Worm (Caenorhabditis elegans) whole organism, mixed stage, embryonic: ENCODE data around the gene ttr-9.

ENCODE experiments used
- M03D4.4 ChIP-seq: sonication (generic microtip); optimal IDR thresholded peaks from 2 replicates; lab custom pipeline; 2017; ENCODE audit warnings: mild to moderate bottlenecking, missing genetic modification characterization, missing compliant biosample characterization
- bed-3 ChIP-seq: fragments of 200-800 bp; sonication (Bioruptor generic); optimal IDR thresholded peaks from 3 replicates; lab custom pipeline; 2018; ENCODE audit warnings: mild to moderate bottlenecking, missing genetic modification characterization, moderate library complexity, missing compliant biosample characterization
- blmp-1 ChIP-seq: fragments of 150-350 bp; optimal IDR thresholded peaks from 2 replicates; lab custom pipeline; 2014; ENCODE audit warnings: missing biosample characterization, missing genetic modification characterization
- ceh-39 ChIP-seq: fragments of 150-350 bp; optimal IDR thresholded peaks from 2 replicates; lab custom pipeline; 2014; ENCODE audit warnings: missing biosample characterization, missing genetic modification characterization
- ceh-43 ChIP-seq: fragments of 200-800 bp; sonication (Bioruptor generic); optimal IDR thresholded peaks from 2 replicates; lab custom pipeline; 2018; ENCODE audit warnings: mild to moderate bottlenecking, missing genetic modification characterization, moderate library complexity, missing compliant biosample characterization
- ceh-83 ChIP-seq: fragments of 200-800 bp; sonication (Bioruptor generic); optimal IDR thresholded peaks from 2 replicates; lab custom pipeline; 2018; ENCODE audit warnings: mild to moderate bottlenecking, missing genetic modification characterization, missing compliant biosample characterization
- ces-1 ChIP-seq: fragments of 150-350 bp; optimal IDR thresholded peaks from 2 replicates; lab custom pipeline; 2014; ENCODE audit warnings: missing biosample characterization, missing genetic modification reagents, missing genetic modification characterization
- cnd-1 ChIP-seq: fragments of 200-800 bp; sonication (Bioruptor generic); optimal IDR thresholded peaks from 2 replicates; lab custom pipeline; 2018; ENCODE audit warnings: mild to moderate bottlenecking, missing genetic modification characterization, missing compliant biosample characterization
- drap-1 ChIP-seq: fragments of 200-800 bp; sonication (Bioruptor generic); optimal IDR thresholded peaks from 3 replicates; lab custom pipeline; 2018; ENCODE audit warnings: mild to moderate bottlenecking, missing genetic modification characterization, missing compliant biosample characterization
- elt-3 ChIP-seq: fragments of 150-350 bp; optimal IDR thresholded peaks from 2 replicates; lab custom pipeline; 2014; ENCODE audit warnings: missing biosample characterization, missing genetic modification characterization
- flh-1 ChIP-seq: fragments of 200-800 bp; sonication (Bioruptor generic); optimal IDR thresholded peaks from 2 replicates; lab custom pipeline; 2018; ENCODE audit warnings: mild to moderate bottlenecking, missing genetic modification characterization, moderate library complexity, missing compliant biosample characterization
- ham-2 ChIP-seq: fragments of 200-800 bp; sonication (Bioruptor generic); optimal IDR thresholded peaks from 2 replicates; lab custom pipeline; 2018; ENCODE audit warnings: mild to moderate bottlenecking, missing genetic modification characterization, missing compliant biosample characterization
- lin-13 ChIP-seq: fragments of 150-350 bp; optimal IDR thresholded peaks from 2 replicates; lab custom pipeline; 2014; ENCODE audit warnings: missing biosample characterization, missing genetic modification characterization
- lin-32 ChIP-seq: fragments of 200-800 bp; sonication (Bioruptor generic); optimal IDR thresholded peaks from 2 replicates; lab custom pipeline; 2018; ENCODE audit warnings: mild to moderate bottlenecking, missing genetic modification characterization, missing compliant biosample characterization
- lsy-2 ChIP-seq: fragments of 150-350 bp; optimal IDR thresholded peaks from 2 replicates; lab custom pipeline; 2014; ENCODE audit warnings: missing biosample characterization, missing genetic modification characterization
- mab-5 ChIP-seq: fragments of 150-350 bp; optimal IDR thresholded peaks from 2 replicates; lab custom pipeline; 2014; ENCODE audit warnings: missing biosample characterization, missing genetic modification characterization
- mep-1 ChIP-seq: fragments of 150-350 bp; optimal IDR thresholded peaks from 2 replicates; lab custom pipeline; 2017; ENCODE audit warnings: missing biosample characterization, missing genetic modification reagents, missing genetic modification characterization, inconsistent platforms
- mls-2 ChIP-seq: sonication (generic microtip); optimal IDR thresholded peaks from 2 replicates; lab custom pipeline; 2016; ENCODE audit warnings: mild to moderate bottlenecking, missing genetic modification characterization, moderate library complexity, missing compliant biosample characterization
- nhr-12 ChIP-seq: fragments of 150-350 bp; optimal IDR thresholded peaks from 2 replicates; lab custom pipeline; 2014; ENCODE audit warnings: missing biosample characterization, missing genetic modification characterization
- nhr-2 ChIP-seq: fragments of 150-350 bp; optimal IDR thresholded peaks from 2 replicates; lab custom pipeline; 2014; ENCODE audit warnings: missing biosample characterization, missing genetic modification characterization
- nhr-237 ChIP-seq: fragments of 150-350 bp; optimal IDR thresholded peaks from 2 replicates; lab custom pipeline; 2014; ENCODE audit warnings: missing biosample characterization, missing genetic modification characterization
- nhr-76 ChIP-seq: sonication (generic microtip); optimal IDR thresholded peaks from 2 replicates; lab custom pipeline; 2017; ENCODE audit warnings: missing biosample characterization, missing genetic modification characterization
- pha-4 ChIP-seq: fragments of 150-350 bp; optimal IDR thresholded peaks from 2 replicates; lab custom pipeline; 2018; ENCODE audit warnings: missing biosample characterization, missing genetic modification reagents, missing genetic modification characterization
- sem-2 ChIP-seq: fragments of 200-800 bp; sonication (Bioruptor generic); optimal IDR thresholded peaks from 2 replicates; lab custom pipeline; 2018; ENCODE audit warnings: mild to moderate bottlenecking, missing genetic modification characterization, missing compliant biosample characterization
- snpc-4 ChIP-seq: fragments of 150-350 bp; optimal IDR thresholded peaks from 2 replicates; lab custom pipeline; 2014; ENCODE audit warnings: missing biosample characterization, missing genetic modification characterization
- sptf-1 ChIP-seq: sonication (generic microtip); optimal IDR thresholded peaks from 2 replicates; lab custom pipeline; 2017; ENCODE audit warnings: mild to moderate bottlenecking, missing genetic modification characterization, moderate library complexity, missing compliant biosample characterization
- tbx-8 ChIP-seq: fragments of 200-800 bp; sonication (Bioruptor generic); optimal IDR thresholded peaks from 2 replicates; lab custom pipeline; 2018; ENCODE audit warnings: mild to moderate bottlenecking, missing genetic modification characterization, moderate library complexity, missing compliant biosample characterization
- unc-120 ChIP-seq: sonication (generic microtip); optimal IDR thresholded peaks from 2 replicates; lab custom pipeline; 2017; ENCODE audit warnings: missing genetic modification characterization, missing compliant biosample characterization; ENCODE audit not compliant: poor library complexity, severe bottlenecking
- unc-39 ChIP-seq: fragments of 150-350 bp; optimal IDR thresholded peaks from 2 replicates; lab custom pipeline; 2014; ENCODE audit warnings: missing biosample characterization, missing genetic modification characterization
- unc-62 ChIP-seq: fragments of 150-350 bp; optimal IDR thresholded peaks from 2 replicates; lab custom pipeline; 2014; ENCODE audit warnings: missing biosample characterization, missing genetic modification reagents, missing genetic modification characterization
- zip-8 ChIP-seq: fragments of 150-350 bp; optimal IDR thresholded peaks from 2 replicates; lab custom pipeline; 2014; ENCODE audit warnings: missing biosample characterization, missing genetic modification characterization
- ztf-11 ChIP-seq: fragments of 150-350 bp; optimal IDR thresholded peaks from 2 replicates; lab custom pipeline; 2014; ENCODE audit warnings: missing biosample characterization, missing genetic modification characterization

ttr-9 gene

DNA sequence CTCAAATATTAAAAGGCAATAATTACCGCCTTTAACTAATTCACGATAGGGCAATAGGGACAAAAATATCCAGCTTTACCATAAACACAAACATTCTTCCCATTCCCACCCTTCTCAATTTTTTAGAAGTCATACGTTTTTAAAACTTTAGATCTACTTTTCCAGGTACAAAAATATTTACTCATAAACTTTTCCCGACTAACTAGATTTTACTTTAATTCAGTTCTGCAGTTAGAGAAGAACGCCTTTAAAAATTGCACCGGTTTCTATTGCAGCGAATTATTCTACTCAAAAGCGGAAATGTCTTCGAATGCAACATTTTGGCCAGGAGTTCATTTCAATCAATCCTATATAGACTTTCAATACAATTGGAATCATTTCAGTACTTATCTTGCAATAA is 9.8 kb downstream of the ttr-9 start, which contains the start of gene sru-3:
TSS of gene sru-3 (plus strand) at position 301 of the 400 bp plus-strand sequence.
- TF ChIP-seq M03D4.4 (tag; lab: Kevin White, UChicago) (no peak), lin-13 (tag; lab: Kevin White, UChicago) (no peak), unc-62 (no peak), ces-1 (GFP tag; lab: Kevin White, UChicago) (no peak), nhr-76 (tag; lab: Kevin White, UChicago) (no peak), mab-5 (tag; lab: Kevin White, UChicago) (no peak), lsy-2 (tag; lab: Kevin White, UChicago) (no peak), zip-8 (tag; lab: Kevin White, UChicago) (no peak), flh-1 (GFP tag; lab: Kevin White, UChicago) (no peak), bed-3 (GFP tag; lab: Kevin White, UChicago) (no peak), ham-2 (GFP tag; lab: Kevin White, UChicago) (no peak), ceh-83 (GFP tag; lab: Kevin White, UChicago) (no peak), ztf-11 (tag; lab: Kevin White, UChicago) (no peak), drap-1 (GFP tag; lab: Kevin White, UChicago) (no peak), tbx-8 (GFP tag; lab: Kevin White, UChicago) (no peak), cnd-1 (tag; lab: Kevin White, UChicago) (no peak), pha-4 (tag; lab: Kevin White, UChicago) (no peak), mep-1 (no peak), unc-120 (tag; lab: Kevin White, UChicago) (no peak)

DNA sequence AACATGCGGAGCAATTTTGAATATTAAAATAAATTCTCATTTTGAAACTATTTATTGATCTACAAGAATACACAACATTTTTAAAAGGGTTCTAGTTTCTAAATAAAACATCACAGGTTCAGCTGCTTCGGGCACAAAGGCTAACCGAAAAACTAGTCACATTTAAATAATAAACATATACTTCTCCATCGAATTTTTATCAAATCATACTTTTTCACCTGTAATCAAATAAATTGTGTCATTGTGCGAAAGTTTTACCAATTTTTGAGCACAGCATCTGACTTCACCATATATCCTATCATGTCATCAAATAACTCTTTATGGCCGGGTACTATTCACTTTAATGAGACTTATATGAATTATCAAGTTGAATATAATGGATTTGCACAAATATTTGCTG is 15.8 kb downstream of the ttr-9 start, which contains the start of gene sru-6:
TSS of gene sru-6 (plus strand) at position 301 of the 400 bp plus-strand sequence.
- TF ChIP-seq ces-1 (GFP tag; lab: Kevin White, UChicago): no peak
- no peak for TF ChIP-seq nhr-2
- no peak for TF ChIP-seq zip-8 (tag; lab: Kevin White, UChicago)
- TF ChIP-seq mls-2 (tag; lab: Kevin White, UChicago): no peak
- no peak for TF ChIP-seq nhr-12
- TF ChIP-seq mep-1: no peak
- no peak for TF ChIP-seq nhr-237
- TF ChIP-seq elt-3 (tag; lab: Kevin White, UChicago): no peak

DNA sequence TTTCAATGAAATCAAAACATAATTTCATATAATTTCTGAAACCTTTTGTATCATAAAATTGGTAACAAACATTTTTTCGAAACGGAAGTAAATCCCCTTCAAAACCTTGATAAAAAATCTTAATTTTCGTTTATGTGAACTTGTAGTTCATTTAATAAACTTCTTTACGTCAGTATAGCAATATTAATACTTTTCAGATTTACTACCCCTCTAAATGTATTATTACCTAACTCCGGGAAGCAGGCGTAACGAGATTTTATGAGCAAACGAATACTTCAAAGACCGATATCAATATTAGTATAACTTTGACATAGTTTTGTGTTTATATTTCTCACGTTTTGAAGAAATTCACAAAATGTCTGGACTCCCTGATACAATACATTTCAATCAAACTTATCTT is 17.8 kb downstream of the ttr-9 start, which contains the start of gene sru-1:
TSS of gene sru-1 (plus strand) at position 301 of the 400 bp plus-strand sequence.
- TF ChIP-seq mls-2 (tag; lab: Kevin White, UChicago): no peak
- TF ChIP-seq nhr-237: no peak
- TF ChIP-seq ces-1 (GFP tag; lab: Kevin White, UChicago): no peak
- TF ChIP-seq bed-3 (GFP tag; lab: Kevin White, UChicago): no peak
- no peak for TF ChIP-seq ceh-43 (GFP tag; lab: Kevin White, UChicago)
- TF ChIP-seq nhr-76 (tag; lab: Kevin White, UChicago): no peak
- TF ChIP-seq lin-13 (tag; lab: Kevin White, UChicago): no peak
- no peak for TF ChIP-seq tbx-8 (GFP tag; lab: Kevin White, UChicago)
- no peak for TF ChIP-seq mep-1
- TF ChIP-seq sem-2: no peak
- no peak for TF ChIP-seq unc-39 (tag; lab: Kevin White, UChicago)
- TF ChIP-seq drap-1 (GFP tag; lab: Kevin White, UChicago): no peak

DNA sequence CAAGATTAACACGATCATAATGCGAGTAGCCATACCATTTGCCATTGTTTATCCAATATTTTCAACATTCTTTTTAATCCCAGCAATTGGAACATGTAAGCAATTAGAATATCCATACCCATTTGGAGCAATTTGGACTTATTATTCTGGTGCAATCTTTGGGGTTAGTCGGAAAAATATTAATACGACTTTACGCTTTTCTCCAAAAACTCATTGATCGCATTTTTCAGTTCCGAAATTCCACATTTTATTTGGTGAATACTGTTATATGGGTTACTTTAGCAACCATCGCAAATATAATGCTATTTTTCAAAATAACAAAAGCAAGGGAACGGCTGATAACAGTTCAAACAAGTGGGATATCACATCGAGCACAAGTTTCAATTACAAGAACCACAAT is 19.4 kb downstream of the ttr-9 start:
- TF ChIP-seq blmp-1 (tag; lab: Kevin White, UChicago) (no peak), ham-2 (GFP tag; lab: Kevin White, UChicago) (no peak), lin-13 (tag; lab: Kevin White, UChicago) (no peak), ces-1 (GFP tag; lab: Kevin White, UChicago) (no peak), snpc-4 (tag; lab: Kevin White, UChicago) (no peak), bed-3 (GFP tag; lab: Kevin White, UChicago) (no peak), ceh-43 (GFP tag; lab: Kevin White, UChicago) (no peak), ceh-39 (tag; lab: Kevin White, UChicago) (no peak), lin-32 (GFP tag; lab: Kevin White, UChicago) (no peak), ztf-11 (tag; lab: Kevin White, UChicago) (no peak), sptf-1 (tag; lab: Kevin White, UChicago) (no peak), cnd-1 (tag; lab: Kevin White, UChicago) (no peak), nhr-12 (no peak), unc-39 (tag; lab: Kevin White, UChicago) (no peak)
- TF ChIP-seq, all 35 proteins: peak for 0
